Fruit fly (Drosophila melanogaster): ENCODE results near the gene Rel.

The Rel gene

DNA sequence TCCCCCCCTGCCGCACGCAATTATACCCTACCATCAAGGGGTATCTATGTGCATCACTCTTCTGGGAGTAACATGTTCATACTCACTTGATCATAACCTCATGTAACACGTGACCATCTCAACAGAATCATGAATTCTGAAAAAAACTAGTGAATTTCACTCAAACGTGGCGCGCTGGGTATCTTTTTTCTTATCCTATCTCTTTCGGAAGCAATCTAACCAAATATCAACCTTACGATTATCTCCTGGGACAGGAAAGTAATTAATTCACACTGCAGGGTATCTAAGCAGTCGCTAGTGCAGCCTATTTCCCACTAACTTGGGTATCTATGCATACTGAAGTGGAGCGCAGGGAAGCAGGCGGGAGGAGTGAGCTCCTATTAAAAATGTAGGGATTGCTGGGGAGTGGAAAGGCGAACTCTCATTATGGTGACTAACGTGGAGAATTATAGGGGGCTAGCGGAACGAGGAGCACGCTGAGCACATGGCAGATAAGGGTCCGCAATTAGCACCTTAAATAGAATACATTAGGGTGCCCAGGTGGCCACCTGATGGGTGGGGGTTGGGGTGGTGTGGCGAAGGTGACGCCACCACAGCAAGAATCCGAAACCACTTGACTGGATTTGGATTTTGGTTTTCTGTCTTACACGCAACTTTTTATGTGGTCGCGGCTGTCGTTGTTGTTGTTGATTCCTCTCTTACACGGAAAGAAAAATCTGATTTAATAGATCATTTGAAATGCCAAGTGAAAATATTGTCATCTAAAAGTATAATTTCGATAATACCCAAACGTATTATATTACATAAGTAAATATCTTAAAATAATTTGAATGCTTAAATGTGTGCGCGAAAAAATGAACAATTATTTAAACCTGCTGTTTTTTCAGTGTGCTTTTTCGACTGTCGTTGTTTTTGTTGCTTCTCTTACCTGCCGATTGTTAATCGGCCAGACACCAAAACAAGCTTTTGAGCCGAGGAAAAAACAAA, 7.6 kb upstream of the Rel start (continued):
- TF ChIP-seq lov (optimal IDR thresholded peaks at IDR 0.05) (no peak), lov (GFP tag; IDR thresholded peaks at IDR 0.05) (no peak), Sin3A (optimal IDR thresholded peaks at IDR 0.05) (no peak), bowl (GFP tag; IDR thresholded peaks at IDR 0.05) (no peak), CG9797 (GFP tag; optimal IDR thresholded peaks at IDR 0.05) (peak; percentile 11), Optix (GFP tag; IDR thresholded peaks at IDR 0.05) (no peak), CG17361 (GFP tag; IDR thresholded peaks at IDR 0.05) (no peak), ttk (GFP tag; IDR thresholded peaks at IDR 0.05) (no peak), wor (GFP tag; IDR thresholded peaks at IDR 0.05) (no peak), CG8290 (GFP tag; optimal IDR thresholded peaks at IDR 0.05) (peak; percentile 83), CG8290 (tag; optimal IDR thresholded peaks at IDR 0.05) (peak; percentile 1 to 89), gsb (GFP tag; IDR thresholded peaks at IDR 0.05) (no peak), CG2875 (GFP tag; optimal IDR thresholded peaks at IDR 0.05) (peak; percentile 79), Asciz (GFP tag; optimal IDR thresholded peaks at IDR 0.05) (peak; percentile 92), CoRest (tag; optimal IDR thresholded peaks at IDR 0.05) (peak; percentile 96), CG11093 (GFP tag; IDR thresholded peaks at IDR 0.05) (peak; percentile 82), CG6765 (GFP tag; optimal IDR thresholded peaks at IDR 0.05) (peak; percentile 89), nmo (GFP tag; optimal IDR thresholded peaks at IDR 0.05) (peak; percentile 96), dysf (GFP tag; IDR thresholded peaks at IDR 0.05) (no peak), peb (GFP tag; IDR thresholded peaks at IDR 0.05) (no peak), pfk (GFP tag; optimal IDR thresholded peaks at IDR 0.05) (no peak), bsh (GFP tag; optimal IDR thresholded peaks at IDR 0.05) (peak; percentile 55 to 96), Mes4 (GFP tag; optimal IDR thresholded peaks at IDR 0.05) (peak; percentile 28), lilli (GFP tag; optimal IDR thresholded peaks at IDR 0.05) (peak; percentile 90), ftz-f1 (GFP tag; optimal IDR thresholded peaks at IDR 0.05) (no peak), Ada2b (GFP tag; IDR thresholded peaks at IDR 0.05) (no peak), Opbp (GFP tag; IDR thresholded peaks at IDR 0.05; ENCODE audit: partially characterized antibody) (no peak), CG15073 (GFP tag; optimal IDR thresholded peaks at IDR 0.05) (peak; percentile 47), insv (GFP tag; optimal IDR thresholded peaks at IDR 0.05) (peak in 1 of 2 experiments; percentile 49), D (optimal IDR thresholded peaks at IDR 0.05) (no peak), D (GFP tag; optimal IDR thresholded peaks at IDR 0.05) (peak; percentile 89), CG13287 (GFP tag; IDR thresholded peaks at IDR 0.05; ENCODE audit: partially characterized antibody) (no peak), pzg (GFP tag; optimal IDR thresholded peaks at IDR 0.05) (no peak), kay (GFP tag; optimal IDR thresholded peaks at IDR 0.05) (peak; percentile 56), unpg (GFP tag; optimal IDR thresholded peaks at IDR 0.05) (peak; percentile 97), Lim3 (GFP tag; IDR thresholded peaks at IDR 0.05) (no peak), Bdp1 (GFP tag; optimal IDR thresholded peaks at IDR 0.05) (peak; percentile 23), slp2 (GFP tag; optimal IDR thresholded peaks at IDR 0.05) (peak; percentile 33), CG17359 (tag; optimal IDR thresholded peaks at IDR 0.05) (peak; percentile 95), pnt (GFP tag; optimal IDR thresholded peaks at IDR 0.05) (peak; percentile 73), CG17612 (GFP tag; IDR thresholded peaks at IDR 0.05) (no peak), nom (GFP tag; optimal IDR thresholded peaks at IDR 0.05) (peak; percentile 68), NFAT (GFP tag; IDR thresholded peaks at IDR 0.05) (no peak), CG14860 (GFP tag; IDR thresholded peaks at IDR 0.05; ENCODE audit: partially characterized antibody) (no peak), lmd (GFP tag; IDR thresholded peaks at IDR 0.05) (no peak), Mrtf (GFP tag; IDR thresholded peaks at IDR 0.05) (no peak), sr (GFP tag; IDR thresholded peaks at IDR 0.05) (no peak), Trl (optimal IDR thresholded peaks at IDR 0.05) (peak in 1 of 2 experiments; percentile 5), Trl (GFP tag; optimal IDR thresholded peaks at IDR 0.05) (peak; percentile 58), CG7357 (GFP tag; IDR thresholded peaks at IDR 0.05) (peak; percentile 82), H15 (GFP tag; IDR thresholded peaks at IDR 0.05) (no peak)
